Worm (Caenorhabditis elegans) whole organism, mixed stage, embryonic: ENCODE results near the gene Y37E11AL.3.

Experiments
- nhr-76 ChIP-seq: sonication (generic microtip); optimal IDR thresholded peaks from 2 replicates; lab custom pipeline; 2017; ENCODE audit warnings: missing biosample characterization, missing genetic modification characterization
- unc-120 ChIP-seq: sonication (generic microtip); optimal IDR thresholded peaks from 2 replicates; lab custom pipeline; 2017; ENCODE audit warnings: missing genetic modification characterization, missing compliant biosample characterization; ENCODE audit not compliant: poor library complexity, severe bottlenecking
- ztf-11 ChIP-seq: fragments of 150-350 bp; optimal IDR thresholded peaks from 2 replicates; lab custom pipeline; 2014; ENCODE audit warnings: missing biosample characterization, missing genetic modification characterization

DNA sequence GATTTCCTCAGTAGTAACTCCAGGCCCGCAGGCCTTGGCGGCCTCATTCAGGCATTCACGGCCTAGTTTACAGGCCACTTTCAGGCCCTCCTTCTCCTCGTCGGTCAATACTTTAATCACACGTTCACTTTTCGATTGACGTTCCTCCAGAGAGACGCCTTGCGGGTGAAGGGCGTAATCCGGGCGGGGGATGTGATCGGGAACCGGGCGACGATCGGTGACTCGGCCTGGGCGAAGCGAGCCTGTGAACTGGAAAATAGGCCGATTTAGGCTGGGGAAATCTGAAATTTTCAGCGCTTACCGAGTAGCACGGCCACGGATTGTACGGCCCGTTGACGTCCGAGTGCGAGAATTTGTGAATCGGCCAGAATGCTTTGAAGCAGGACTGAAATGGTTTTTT is 8.5 kb upstream of the Y37E11AL.3 start:
- TF ChIP-seq unc-120 (tag; lab: Kevin White, UChicago) = no peak
- no peak for TF ChIP-seq ztf-11
- TF ChIP-seq nhr-76 = no peak
